Worm (Caenorhabditis elegans) whole organism, L4 larva: ENCODE measurements around the gene his-17.

ENCODE experiments used
- D1046.2 ChIP-seq: fragments of 200-800 bp; sonication (Bioruptor generic); IDR thresholded peaks from 2 replicates; pipeline ENCODE4 v1.3.6; 2022; ENCODE audit warnings: missing genetic modification characterization, missing compliant biosample characterization
- F10B5.3 ChIP-seq: sonication (generic microtip); optimal IDR thresholded peaks from 2 replicates; lab custom pipeline; 2016; ENCODE audit warnings: mild to moderate bottlenecking, missing genetic modification characterization, missing compliant biosample characterization
- F26F4.8 ChIP-seq: fragments of 200-800 bp; sonication (Bioruptor generic); conservative IDR thresholded peaks from 2 replicates; pipeline ENCODE4 v1.3.6; 2022; ENCODE audit warnings: missing genetic modification characterization, missing compliant biosample characterization
- R02D3.7 ChIP-seq: fragments of 150-350 bp; sonication (generic microtip); optimal IDR thresholded peaks from 3 replicates; lab custom pipeline; 2014; ENCODE audit warnings: missing biosample characterization, missing genetic modification characterization
- T20F7.1 ChIP-seq: fragments of 200-800 bp; sonication (Bioruptor generic); optimal IDR thresholded peaks from 2 replicates; lab custom pipeline; 2018; ENCODE audit warnings: mild to moderate bottlenecking, missing genetic modification characterization, missing compliant biosample characterization
- Y48G9A.11 ChIP-seq: fragments of 200-800 bp; sonication (Bioruptor generic); IDR thresholded peaks from 2 replicates; pipeline ENCODE4 v1.3.6; 2022; ENCODE audit warnings: missing genetic modification reagents, missing genetic modification characterization, missing compliant biosample characterization
- Y5F2A.4 ChIP-seq: fragments of 200-800 bp; sonication (Bioruptor generic); optimal IDR thresholded peaks from 2 replicates; lab custom pipeline; 2018; ENCODE audit warnings: mild to moderate bottlenecking, missing genetic modification characterization, missing compliant biosample characterization
- Y75B8A.6 ChIP-seq: fragments of 200-800 bp; sonication (Bioruptor generic); IDR thresholded peaks from 2 replicates; pipeline ENCODE4 v1.3.6; 2022; ENCODE audit warnings: missing genetic modification reagents, missing genetic modification characterization, missing compliant biosample characterization
- ZK546.5 ChIP-seq, 2 experiments: sonication (generic microtip); optimal IDR thresholded peaks; 2 replicates each; lab custom pipeline; 2017; ENCODE audit warnings: missing biosample characterization in 2 of 2, missing genetic modification characterization in 2 of 2
- aly-2 ChIP-seq: sonication (generic microtip); optimal IDR thresholded peaks from 2 replicates; lab custom pipeline; 2018; ENCODE audit warnings: missing biosample characterization, missing genetic modification characterization
- arid-1 ChIP-seq: fragments of 200-800 bp; sonication (Bioruptor generic); conservative IDR thresholded peaks from 2 replicates; pipeline ENCODE4 v1.3.6; 2022; ENCODE audit warnings: missing genetic modification reagents, missing genetic modification characterization, missing compliant biosample characterization
- ceh-20 ChIP-seq: fragments of 200-800 bp; sonication (Bioruptor generic); IDR thresholded peaks from 2 replicates; pipeline ENCODE4 v1.3.6; 2022; ENCODE audit warnings: missing genetic modification reagents, missing genetic modification characterization, missing compliant biosample characterization
- ceh-28 ChIP-seq: fragments of 150-350 bp; optimal IDR thresholded peaks from 2 replicates; lab custom pipeline; 2014; ENCODE audit warnings: missing biosample characterization, missing genetic modification reagents, missing genetic modification characterization
- ceh-44 ChIP-seq: fragments of 200-800 bp; sonication (Bioruptor generic); IDR thresholded peaks from 2 replicates; pipeline ENCODE4 v1.3.6; 2022; ENCODE audit warnings: missing genetic modification reagents, missing genetic modification characterization, missing compliant biosample characterization
- ceh-62 ChIP-seq: sonication (generic microtip); optimal IDR thresholded peaks from 2 replicates; lab custom pipeline; 2017; ENCODE audit warnings: missing biosample characterization, missing genetic modification characterization
- cey-2 ChIP-seq: sonication (generic microtip); optimal IDR thresholded peaks from 3 replicates; lab custom pipeline; 2017; ENCODE audit warnings: missing genetic modification characterization, mild to moderate bottlenecking, missing compliant biosample characterization, antibody characterized with exemption, borderline replicate concordance; ENCODE audit not compliant: insufficient read depth
- daf-16 ChIP-seq, 3 experiments: sonication (generic microtip); optimal IDR thresholded peaks; 2 replicates each; lab custom pipeline; 2016 to 2017; ENCODE audit warnings: missing genetic modification characterization in 3 of 3, missing genetic modification reagents in 3 of 3, mild to moderate bottlenecking in 2 of 3, missing compliant biosample characterization in 2 of 3, missing biosample characterization in 1 of 3, moderate library complexity in 1 of 3
- daf-8 ChIP-seq: fragments of 200-800 bp; sonication (Bioruptor generic); IDR thresholded peaks from 2 replicates; pipeline ENCODE4 v1.3.6; 2022; ENCODE audit warnings: missing genetic modification characterization, missing compliant biosample characterization
- dmd-8 ChIP-seq: fragments of 200-800 bp; sonication (Bioruptor generic); IDR thresholded peaks from 2 replicates; pipeline ENCODE4 v1.3.6; 2022; ENCODE audit warnings: missing genetic modification characterization, missing compliant biosample characterization
- dpl-1 ChIP-seq: fragments of 150-350 bp; optimal IDR thresholded peaks from 2 replicates; lab custom pipeline; 2014; ENCODE audit warnings: missing biosample characterization, missing genetic modification reagents, missing genetic modification characterization
- egl-27 ChIP-seq: sonication (generic microtip); optimal IDR thresholded peaks from 3 replicates; lab custom pipeline; 2017; ENCODE audit warnings: missing biosample characterization, missing genetic modification reagents, missing genetic modification characterization
- fos-1 ChIP-seq: fragments of 150-350 bp; optimal IDR thresholded peaks from 2 replicates; lab custom pipeline; 2014; ENCODE audit warnings: missing biosample characterization, missing genetic modification characterization
- hmg-1.1 ChIP-seq: fragments of 200-800 bp; sonication (Bioruptor generic); IDR thresholded peaks from 2 replicates; pipeline ENCODE4 v1.3.6; 2022; ENCODE audit warnings: missing genetic modification reagents, missing genetic modification characterization, missing compliant biosample characterization
- lin-13 ChIP-seq: fragments of 150-350 bp; optimal IDR thresholded peaks from 2 replicates; lab custom pipeline; 2014; ENCODE audit warnings: missing biosample characterization, missing genetic modification reagents, missing genetic modification characterization
- lin-15B ChIP-seq: fragments of 150-350 bp; sonication (generic microtip); optimal IDR thresholded peaks from 3 replicates; lab custom pipeline; 2014; ENCODE audit warnings: missing biosample characterization, missing genetic modification characterization
- lin-29 ChIP-seq: fragments of 200-800 bp; sonication (Bioruptor generic); IDR thresholded peaks from 2 replicates; pipeline ENCODE4 v1.3.6; 2022; ENCODE audit warnings: missing genetic modification reagents, missing genetic modification characterization, missing compliant biosample characterization
- lin-38 ChIP-seq: fragments of 200-800 bp; sonication (Bioruptor generic); IDR thresholded peaks from 2 replicates; pipeline ENCODE4 v1.3.6; 2022; ENCODE audit warnings: missing genetic modification reagents, missing genetic modification characterization, missing compliant biosample characterization
- lin-39 ChIP-seq: fragments of 150-350 bp; optimal IDR thresholded peaks from 2 replicates; lab custom pipeline; 2014; ENCODE audit warnings: missing biosample characterization, missing genetic modification reagents, missing genetic modification characterization
- madf-5 ChIP-seq, 2 experiments: fragments of 200-800 bp; sonication (Bioruptor generic); IDR thresholded peaks; 2 replicates each; pipeline ENCODE4 v1.3.6; 2022; ENCODE audit warnings: missing compliant biosample characterization in 2 of 2, missing genetic modification characterization in 2 of 2
- madf-9 ChIP-seq: fragments of 200-800 bp; sonication (Bioruptor generic); conservative IDR thresholded peaks from 2 replicates; pipeline ENCODE4 v1.3.6; 2022; ENCODE audit warnings: missing genetic modification reagents, missing genetic modification characterization, missing compliant biosample characterization
- mes-2 ChIP-seq: sonication (generic microtip); optimal IDR thresholded peaks from 2 replicates; lab custom pipeline; 2016; ENCODE audit warnings: missing genotype, mild to moderate bottlenecking, missing genetic modification characterization, missing compliant biosample characterization; ENCODE audit not compliant: poor library complexity, severe bottlenecking
- mxl-2 ChIP-seq: fragments of 200-800 bp; sonication (Bioruptor generic); conservative IDR thresholded peaks from 2 replicates; pipeline ENCODE4 v1.3.6; 2022; ENCODE audit warnings: missing genetic modification reagents, missing genetic modification characterization, missing compliant biosample characterization
- nhr-10 ChIP-seq: fragments of 150-350 bp; optimal IDR thresholded peaks from 2 replicates; lab custom pipeline; 2014; ENCODE audit warnings: missing biosample characterization, missing genetic modification characterization
- nhr-11 ChIP-seq: fragments of 150-350 bp; optimal IDR thresholded peaks from 2 replicates; lab custom pipeline; 2014; ENCODE audit warnings: missing biosample characterization, missing genetic modification characterization
- nhr-111 ChIP-seq: fragments of 200-800 bp; sonication (Bioruptor generic); optimal IDR thresholded peaks from 2 replicates; lab custom pipeline; 2018; ENCODE audit warnings: mild to moderate bottlenecking, missing genetic modification characterization, missing compliant biosample characterization
- nhr-25 ChIP-seq: sonication (generic microtip); optimal IDR thresholded peaks from 2 replicates; lab custom pipeline; 2017; ENCODE audit warnings: missing genetic modification characterization, mild to moderate bottlenecking, missing compliant biosample characterization, antibody characterized with exemption, moderate library complexity, borderline replicate concordance; ENCODE audit not compliant: insufficient read depth
- nhr-48 ChIP-seq: sonication (generic microtip); optimal IDR thresholded peaks from 2 replicates; lab custom pipeline; 2016; ENCODE audit warnings: mild to moderate bottlenecking, missing genetic modification characterization, missing compliant biosample characterization
- nhr-77 ChIP-seq: fragments of 150-350 bp; optimal IDR thresholded peaks from 2 replicates; lab custom pipeline; 2014; ENCODE audit warnings: missing biosample characterization, missing genetic modification characterization
- php-3 ChIP-seq: fragments of 200-800 bp; sonication (Bioruptor generic); IDR thresholded peaks from 2 replicates; pipeline ENCODE4 v1.3.6; 2022; ENCODE audit warnings: missing genetic modification reagents, missing genetic modification characterization, missing compliant biosample characterization
- pqm-1 ChIP-seq: sonication (generic microtip); optimal IDR thresholded peaks from 2 replicates; lab custom pipeline; 2017; ENCODE audit warnings: missing biosample characterization, missing genetic modification characterization
- sdz-12 ChIP-seq: fragments of 200-800 bp; sonication (Bioruptor generic); optimal IDR thresholded peaks from 2 replicates; lab custom pipeline; 2018; ENCODE audit warnings: mild to moderate bottlenecking, missing genetic modification characterization, missing compliant biosample characterization
- snpc-1.2 ChIP-seq: fragments of 200-800 bp; sonication (Bioruptor generic); IDR thresholded peaks from 2 replicates; pipeline ENCODE4 v1.3.6; 2022; ENCODE audit warnings: missing genetic modification reagents, missing genetic modification characterization, missing compliant biosample characterization
- snpc-4 ChIP-seq: fragments of 150-350 bp; optimal IDR thresholded peaks from 2 replicates; lab custom pipeline; 2014; ENCODE audit warnings: missing biosample characterization, missing genetic modification characterization
- tra-1 ChIP-seq: fragments of 200-800 bp; sonication (Bioruptor generic); IDR thresholded peaks from 2 replicates; pipeline ENCODE4 v1.3.6; 2022; ENCODE audit warnings: missing genetic modification reagents, missing genetic modification characterization, missing compliant biosample characterization
- unc-62 ChIP-seq, 3 experiments: fragments of 150-350 bp in 1 of 3; sonication (generic microtip); optimal IDR thresholded peaks in 2 of 3; peaks in 1 of 3; 1 replicate in 1 of 3; 2 replicates in 2 of 3; lab custom pipeline; 2014 to 2017; ENCODE audit warnings: missing biosample characterization in 3 of 3, missing genetic modification characterization in 3 of 3, missing genetic modification reagents in 3 of 3, missing genotype in 1 of 3
- vab-7 ChIP-seq: fragments of 200-800 bp; sonication (Bioruptor generic); IDR thresholded peaks from 2 replicates; pipeline ENCODE4 v1.3.6; 2022; ENCODE audit warnings: missing genetic modification reagents, missing genetic modification characterization, missing compliant biosample characterization
- zag-1 ChIP-seq: fragments of 150-350 bp; optimal IDR thresholded peaks from 2 replicates; lab custom pipeline; 2014; ENCODE audit warnings: missing biosample characterization, missing genetic modification characterization
- zfp-2 ChIP-seq: sonication (generic microtip); optimal IDR thresholded peaks from 2 replicates; lab custom pipeline; 2016; ENCODE audit warnings: mild to moderate bottlenecking, missing genetic modification characterization, missing compliant biosample characterization
- zip-2 ChIP-seq: fragments of 150-350 bp; optimal IDR thresholded peaks from 2 replicates; lab custom pipeline; 2014; ENCODE audit warnings: missing biosample characterization, missing genetic modification characterization
- ztf-11 ChIP-seq: fragments of 150-350 bp; optimal IDR thresholded peaks from 2 replicates; lab custom pipeline; 2014; ENCODE audit warnings: missing biosample characterization, missing genetic modification characterization

Gene his-17

DNA sequence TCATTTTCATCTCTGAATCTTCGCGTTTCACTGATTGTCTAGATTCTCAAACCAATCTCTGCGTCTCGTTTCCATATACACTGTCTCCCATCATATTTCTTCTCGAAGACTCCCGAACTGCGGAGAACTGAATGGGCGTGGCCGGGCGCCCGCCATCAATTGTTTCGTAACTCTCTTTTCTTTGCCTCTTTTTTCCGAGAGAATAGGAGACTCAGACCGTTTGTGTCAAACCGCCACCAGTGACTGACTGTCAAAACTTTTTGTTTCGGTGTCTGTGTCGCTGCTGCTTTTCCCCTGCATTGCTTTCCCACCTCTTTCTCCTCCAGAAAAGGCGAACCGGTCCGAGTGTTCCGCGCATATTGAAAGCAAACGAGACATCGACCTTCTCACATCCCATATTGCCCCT, 38.4 kb upstream of the his-17 start, which contains the start of gene unc-23 (continued):
- peak; percentile 73 for TF ChIP-seq nhr-77 (tag; lab: Kevin White, UChicago)
- TF ChIP-seq egl-27 (tag; lab: Kevin White, UChicago), result no peak
- no peak for TF ChIP-seq R02D3.7 (tag; lab: Kevin White, UChicago)
- TF ChIP-seq lin-13 (GFP tag; lab: Kevin White, UChicago), result no peak
- TF ChIP-seq aly-2, result no peak
- TF ChIP-seq vab-7 (GFP tag; lab: Robert Waterston, UW), result peak; percentile 49; the same call in 1 of the 2 replicates
- no peak for TF ChIP-seq ceh-44 (GFP tag; lab: Robert Waterston, UW)
- TF ChIP-seq zag-1 (tag; lab: Kevin White, UChicago), result no peak
- no peak for TF ChIP-seq zfp-2 (tag; lab: Kevin White, UChicago)
- peak; percentile 91 for TF ChIP-seq nhr-48
- TF ChIP-seq snpc-4, result no peak
- TF ChIP-seq cey-2 (tag; lab: Kevin White, UChicago), result peak; percentile 77
- no peak for TF ChIP-seq daf-8 (GFP tag; lab: Robert Waterston, UW)
- TF ChIP-seq zip-2 (tag; lab: Kevin White, UChicago), result peak; percentile 36
- TF ChIP-seq lin-29 (GFP tag; lab: Robert Waterston, UW), result peak; percentile 69; the same call in 1 of the 2 replicates
- peak; percentile 88 for TF ChIP-seq nhr-11 (tag; lab: Kevin White, UChicago)
- peak; percentile 76; the same call in 1 of the 2 replicates for TF ChIP-seq ceh-20 (GFP tag; lab: Robert Waterston, UW)
- 0 out of 2 replicates have a peak, but pooled peaks have one; percentile 37 for TF ChIP-seq Y48G9A.11
- no peak for TF ChIP-seq Y5F2A.4 (GFP tag; lab: Kevin White, UChicago)
- peak; percentile 77 for TF ChIP-seq nhr-10 (tag; lab: Kevin White, UChicago)
- no peak for TF ChIP-seq F26F4.8
- no peak for TF ChIP-seq nhr-111 (GFP tag; lab: Kevin White, UChicago)
- TF ChIP-seq unc-62 (GFP tag; optimal IDR thresholded peaks at IDR 0.05 in 1 of 2; lab: Kevin White, UChicago), result peak in 1 of 2 experiments; percentile 98
- TF ChIP-seq unc-62 (tag; optimal IDR thresholded peaks at IDR 0.05; lab: Kevin White, UChicago), result no peak
- TF ChIP-seq arid-1 (GFP tag; lab: Robert Waterston, UW), result peak; percentile 45; the same call in 1 of the 2 replicates
- TF ChIP-seq tra-1 (GFP tag; lab: Robert Waterston, UW), result peak; percentile 86
- peak; percentile 77 to 96 for TF ChIP-seq daf-16 (GFP tag; optimal IDR thresholded peaks at IDR 0.05; lab: Kevin White, UChicago)
- peak; percentile 78 for TF ChIP-seq daf-16 (tag; optimal IDR thresholded peaks at IDR 0.05; lab: Kevin White, UChicago)
- peak; percentile 45 for TF ChIP-seq T20F7.1 (GFP tag; lab: Kevin White, UChicago)
- TF ChIP-seq sdz-12 (GFP tag; lab: Kevin White, UChicago), result no peak
- no peak for TF ChIP-seq ztf-11 (tag; lab: Kevin White, UChicago)
- TF ChIP-seq mxl-2 (GFP tag; lab: Robert Waterston, UW), result 0 out of 2 replicates have a peak, but pooled peaks have one; percentile 37
- TF ChIP-seq snpc-1.2, result no peak
- TF ChIP-seq Y75B8A.6 (GFP tag; lab: Robert Waterston, UW), result no peak; the same call in 1 of the 2 replicates
- TF ChIP-seq madf-9 (GFP tag; lab: Robert Waterston, UW), result peak; percentile 81
- TF ChIP-seq nhr-25 (tag; lab: Kevin White, UChicago), result peak; percentile 88
- 0 out of 4 replicates have a peak, but pooled peaks of 1 of the 2 experiments have one; percentile 65 for TF ChIP-seq madf-5 (GFP tag; IDR thresholded peaks at IDR 0.05; lab: Robert Waterston, UW)
- TF ChIP-seq mes-2, result peak; percentile 54
- TF ChIP-seq ceh-62, result no peak
- TF ChIP-seq lin-39 (tag; lab: Kevin White, UChicago), result no peak
- no peak for TF ChIP-seq ZK546.5 (tag; optimal IDR thresholded peaks at IDR 0.05; lab: Kevin White, UChicago)
- TF ChIP-seq php-3, result peak; percentile 90
- no peak for TF ChIP-seq lin-15B (tag; lab: Kevin White, UChicago)
- TF ChIP-seq ceh-28 (tag; lab: Kevin White, UChicago), result no peak
- peak; percentile 74 for TF ChIP-seq hmg-1.1
- no peak for TF ChIP-seq F10B5.3 (tag; lab: Kevin White, UChicago)
- peak; percentile 54 for TF ChIP-seq lin-38 (GFP tag; lab: Robert Waterston, UW)
- TF ChIP-seq pqm-1 (tag; lab: Kevin White, UChicago), result no peak
- TF ChIP-seq dmd-8 (GFP tag; lab: Robert Waterston, UW), result no peak
- TF ChIP-seq D1046.2 (GFP tag; lab: Robert Waterston, UW), result no peak
- peak; percentile 49 for TF ChIP-seq dpl-1 (GFP tag; lab: Kevin White, UChicago)
- TF ChIP-seq fos-1 (tag; lab: Kevin White, UChicago), result no peak
